Fruit fly (Drosophila melanogaster): ENCODE results near the gene CG18528.

Gene CG18528

dm6 chr3R:24353448-24353847, 6.5 kb downstream of the CG18528 start:
- no peak for TF ChIP-seq CG17801 (GFP tag; optimal IDR thresholded peaks at IDR 0.05; ENCODE audit: partially characterized antibody)

- TF ChIP-seq CG17801 (GFP tag; optimal IDR thresholded peaks at IDR 0.05; ENCODE audit: partially characterized antibody) = peak; percentile 28
These were observed 11.3 kb downstream of the CG18528 start, which contains the start of the genes CG5746 and CG6454 for dm6 chr3R:24348420-24349190. CG5746 (minus strand) TSS chr3R:24348791. CG6454 (plus strand) TSS chr3R:24349182.

dm6 chr3R:24341251-24341650, 18.7 kb downstream of the CG18528 start, which contains the start of gene Ms:
Ms (plus strand) TSS chr3R:24341551.
- no peak for TF ChIP-seq CG17801 (GFP tag; optimal IDR thresholded peaks at IDR 0.05; ENCODE audit: partially characterized antibody)

- TF ChIP-seq CG17801 (GFP tag; optimal IDR thresholded peaks at IDR 0.05; ENCODE audit: partially characterized antibody) = no peak
These were observed 23.3 kb downstream of the CG18528 start, which contains the start of gene CG6432 for dm6 chr3R:24336622-24337021. CG6432 (plus strand) TSS chr3R:24336922.

- no peak for TF ChIP-seq CG17801 (GFP tag; optimal IDR thresholded peaks at IDR 0.05; ENCODE audit: partially characterized antibody)
These were observed 26.6 kb downstream of the CG18528 start, which contains the start of the genes Rrp5 and Dis3 for dm6 chr3R:24333182-24333808. Rrp5 (minus strand) TSS chr3R:24333316. Dis3 (plus strand) TSS chr3R:24333433.

- TF ChIP-seq CG17801 (GFP tag; optimal IDR thresholded peaks at IDR 0.05; ENCODE audit: partially characterized antibody) = peak; percentile 8
These were observed 39.6 kb downstream of the CG18528 start for dm6 chr3R:24320342-24320711.

- TF ChIP-seq CG17801 (GFP tag; optimal IDR thresholded peaks at IDR 0.05; ENCODE audit: partially characterized antibody) = no peak
These were observed 40.2 kb downstream of the CG18528 start for dm6 chr3R:24319632-24320341.

- no peak for TF ChIP-seq CG17801 (GFP tag; optimal IDR thresholded peaks at IDR 0.05; ENCODE audit: partially characterized antibody)
These were observed 40.9 kb downstream of the CG18528 start for dm6 chr3R:24319083-24319381.

dm6 chr3R:24318217-24319082, 41.5 kb downstream of the CG18528 start, which contains the start of the genes Nab2 and BRWD3:
Nab2 (minus strand) TSS chr3R:24318419.
BRWD3 (plus strand) TSS chr3R:24319000.
- TF ChIP-seq CG17801 (GFP tag; optimal IDR thresholded peaks at IDR 0.05; ENCODE audit: partially characterized antibody) = peak; percentile 17
